Worm (Caenorhabditis elegans): ENCODE results near the gene F35D11.4.

ce11 chrII:4572579-4572978, 30.6 kb upstream of the F35D11.4 start:
- TF ChIP-seq hnd-1 (tag; optimal IDR thresholded peaks at IDR 0.05) (no peak), hmbx-1 (tag; optimal IDR thresholded peaks at IDR 0.05) (no peak), tra-4 (tag; optimal IDR thresholded peaks at IDR 0.05) (no peak), sea-1 (GFP tag; conservative IDR thresholded peaks at IDR 0.05) (no peak), scrt-1 (GFP tag; IDR thresholded peaks at IDR 0.05) (no peak), hmg-4 (GFP tag; optimal IDR thresholded peaks at IDR 0.05) (no peak)

Measured in whole organism, early embryonic.